Fruit fly (Drosophila melanogaster): Measurements from ENCODE around the gene CG17776.

CG17776 gene

dm6 chrX:2138417-2138816, 46.1 kb upstream of the CG17776 start:
- TF ChIP-seq Bteb2 (GFP tag; optimal IDR thresholded peaks at IDR 0.05) (no peak), gce (GFP tag; IDR thresholded peaks at IDR 0.05) (no peak), CG11398 (GFP tag; optimal IDR thresholded peaks at IDR 0.05) (no peak), bab2 (GFP tag; optimal IDR thresholded peaks at IDR 0.05) (no peak), Max (GFP tag; optimal IDR thresholded peaks at IDR 0.05) (no peak), CG10209 (GFP tag; optimal IDR thresholded peaks at IDR 0.05) (no peak), CG16815 (GFP tag; optimal IDR thresholded peaks at IDR 0.05) (no peak), exex (tag; optimal IDR thresholded peaks at IDR 0.05) (peak; percentile 18), CG1832 (GFP tag; optimal IDR thresholded peaks at IDR 0.05) (peak; percentile 78), cad (GFP tag; optimal IDR thresholded peaks at IDR 0.05) (peak; percentile 88), Optix (GFP tag; IDR thresholded peaks at IDR 0.05) (no peak), cato (GFP tag; optimal IDR thresholded peaks at IDR 0.05; ENCODE audit: borderline replicate concordance) (no peak), CG9876 (GFP tag; optimal IDR thresholded peaks at IDR 0.05) (no peak), fu2 (GFP tag; optimal IDR thresholded peaks at IDR 0.05) (no peak), Myb (GFP tag; optimal IDR thresholded peaks at IDR 0.05) (no peak), caup (GFP tag; optimal IDR thresholded peaks at IDR 0.05; ENCODE audit: severe bottlenecking) (no peak), ranshi (GFP tag; IDR thresholded peaks at IDR 0.05) (no peak), CG17359 (tag; optimal IDR thresholded peaks at IDR 0.05) (no peak), nom (GFP tag; optimal IDR thresholded peaks at IDR 0.05) (no peak), sna (GFP tag; IDR thresholded peaks at IDR 0.05; ENCODE audit: partially characterized antibody) (no peak), Trl (optimal IDR thresholded peaks at IDR 0.05) (peak in 1 of 2 experiments; percentile 76), Trl (GFP tag; optimal IDR thresholded peaks at IDR 0.05) (no peak), shn (GFP tag; optimal IDR thresholded peaks at IDR 0.05) (no peak), MBD-R2 (GFP tag; IDR thresholded peaks at IDR 0.05) (no peak), CG12155 (GFP tag; optimal IDR thresholded peaks at IDR 0.05) (no peak), NfI (GFP tag; optimal IDR thresholded peaks at IDR 0.05) (no peak), dati (GFP tag; IDR thresholded peaks at IDR 0.05) (no peak), repo (GFP tag; optimal IDR thresholded peaks at IDR 0.05) (no peak), eve (GFP tag; optimal IDR thresholded peaks at IDR 0.05) (no peak), CG7786 (GFP tag; optimal IDR thresholded peaks at IDR 0.05) (no peak), hkb (optimal IDR thresholded peaks at IDR 0.05) (no peak), hkb (GFP tag; IDR thresholded peaks at IDR 0.05) (no peak), CG4360 (GFP tag; IDR thresholded peaks at IDR 0.05) (peak; percentile 94), kay (GFP tag; optimal IDR thresholded peaks at IDR 0.05) (no peak), ssp (GFP tag; IDR thresholded peaks at IDR 0.05) (no peak), CG12769 (tag; optimal IDR thresholded peaks at IDR 0.05) (peak; percentile 8), gem (tag; optimal IDR thresholded peaks at IDR 0.05) (no peak), CHES-1-like (GFP tag; optimal IDR thresholded peaks at IDR 0.05) (no peak), tin (GFP tag; optimal IDR thresholded peaks at IDR 0.05) (no peak), CG32532 (GFP tag; IDR thresholded peaks at IDR 0.05) (no peak), D19B (GFP tag; optimal IDR thresholded peaks at IDR 0.05) (no peak), Nf-YA (GFP tag; IDR thresholded peaks at IDR 0.05) (no peak), Hr51 (GFP tag; optimal IDR thresholded peaks at IDR 0.05) (peak in 1 of 2 experiments; percentile 22), Fer3 (tag; optimal IDR thresholded peaks at IDR 0.05) (no peak), TFAM (GFP tag; optimal IDR thresholded peaks at IDR 0.05) (no peak), GATAe (GFP tag; conservative IDR thresholded peaks at IDR 0.05) (no peak), CG7839 (tag; optimal IDR thresholded peaks at IDR 0.05) (no peak), CG33557 (GFP tag; optimal IDR thresholded peaks at IDR 0.05) (no peak), CG15514 (GFP tag; optimal IDR thresholded peaks at IDR 0.05) (no peak), Gsc (GFP tag; IDR thresholded peaks at IDR 0.05) (no peak), Lhr (GFP tag; optimal IDR thresholded peaks at IDR 0.05) (no peak), CG43689 (GFP tag; IDR thresholded peaks at IDR 0.05) (no peak), gsb (GFP tag; IDR thresholded peaks at IDR 0.05) (no peak)
